Fruit fly (Drosophila melanogaster) whole organism, embryonic: ENCODE results near the gene Sec13.
A peak's percentile ranks its signal among the peaks of the same experiment; 100 is the strongest.

ENCODE experiments used
- Atf-2 ChIP-seq: fragments of 200-800 bp; sonication (Bioruptor generic); optimal IDR thresholded peaks from 2 replicates; lab custom pipeline; 2016; ENCODE audit warnings: missing biosample characterization, missing genetic modification characterization
- Bgb ChIP-seq: fragments of 200-800 bp; sonication (Bioruptor generic); IDR thresholded peaks from 2 replicates; pipeline ENCODE4 v1.3.6; 2022; ENCODE audit warnings: missing biosample characterization, missing genetic modification characterization; ENCODE audit not compliant: partially characterized antibody
- C15 ChIP-seq: fragments of 200-800 bp; sonication (Bioruptor generic); IDR thresholded peaks from 3 replicates; pipeline ENCODE4 v1.3.6; 2022; ENCODE audit warnings: missing biosample characterization, missing genetic modification characterization
- CG11085 ChIP-seq: fragments of 200-800 bp; sonication (Bioruptor generic); IDR thresholded peaks from 2 replicates; pipeline ENCODE4 v1.3.6; 2022; ENCODE audit warnings: missing biosample characterization, missing genetic modification characterization
- CG11560 ChIP-seq: fragments of 200-800 bp; sonication (Bioruptor generic); IDR thresholded peaks from 3 replicates; pipeline ENCODE4 v1.3.6; 2022; ENCODE audit warnings: missing biosample characterization, missing genetic modification characterization
- CG12769 ChIP-seq: fragments of 200-800 bp; sonication (Bioruptor generic); optimal IDR thresholded peaks from 2 replicates; lab custom pipeline; 2019; ENCODE audit warnings: missing biosample characterization, mild to moderate bottlenecking, missing genetic modification characterization, moderate library complexity
- CG1603 ChIP-seq: fragments of 200-800 bp; sonication (Bioruptor generic); optimal IDR thresholded peaks from 2 replicates; lab custom pipeline; 2019; ENCODE audit warnings: missing biosample characterization, mild to moderate bottlenecking, missing genetic modification characterization, moderate library complexity
- CG16779 ChIP-seq: fragments of 200-800 bp; sonication (Bioruptor generic); IDR thresholded peaks from 2 replicates; pipeline ENCODE4 v1.3.6; 2022; ENCODE audit warnings: missing biosample characterization, missing genetic modification characterization
- CG18599 ChIP-seq: fragments of 200-800 bp; sonication (Bioruptor generic); optimal IDR thresholded peaks from 3 replicates; lab custom pipeline; 2017; ENCODE audit warnings: missing biosample characterization, missing genetic modification characterization, mild to moderate bottlenecking, moderate library complexity, missing genetic modification reagents
- CG2199 ChIP-seq: fragments of 200-800 bp; sonication (Bioruptor generic); IDR thresholded peaks from 3 replicates; pipeline ENCODE4 v1.3.6; 2022; ENCODE audit warnings: missing biosample characterization, missing genetic modification characterization
- CG2678 ChIP-seq: fragments of 200-800 bp; sonication (Bioruptor generic); optimal IDR thresholded peaks from 3 replicates; lab custom pipeline; 2019; ENCODE audit warnings: missing biosample characterization, mild to moderate bottlenecking, missing genetic modification characterization, moderate library complexity
- CG30431 ChIP-seq: fragments of 200-800 bp; sonication (Bioruptor generic); optimal IDR thresholded peaks from 2 replicates; lab custom pipeline; 2017; ENCODE audit warnings: missing biosample characterization, missing genetic modification characterization
- CG4282 ChIP-seq: fragments of 200-800 bp; sonication (Bioruptor generic); optimal IDR thresholded peaks from 2 replicates; lab custom pipeline; 2016; ENCODE audit warnings: missing biosample characterization, missing genetic modification characterization
- CG4404 ChIP-seq: fragments of 200-800 bp; sonication (Bioruptor generic); IDR thresholded peaks from 2 replicates; pipeline ENCODE4 v1.3.6; 2022; ENCODE audit warnings: missing biosample characterization, missing genetic modification characterization
- CG5245 ChIP-seq: fragments of 200-800 bp; sonication (Bioruptor generic); optimal IDR thresholded peaks from 3 replicates; lab custom pipeline; 2016; ENCODE audit warnings: missing biosample characterization, missing genetic modification characterization
- CG6689 ChIP-seq: fragments of 200-800 bp; sonication (Bioruptor generic); IDR thresholded peaks from 2 replicates; pipeline ENCODE4 v1.3.6; 2022; ENCODE audit warnings: missing biosample characterization, missing genetic modification characterization
- CG8290 ChIP-seq, 3 experiments: fragments of 200-800 bp; sonication (Bioruptor generic); optimal IDR thresholded peaks; 2 replicates each; lab custom pipeline; 2016 to 2019; ENCODE audit warnings: missing biosample characterization in 3 of 3, missing genetic modification characterization in 3 of 3, mild to moderate bottlenecking in 2 of 3, moderate library complexity in 1 of 3
- CG9609 ChIP-seq: fragments of 200-800 bp; sonication (Bioruptor generic); optimal IDR thresholded peaks from 3 replicates; lab custom pipeline; 2016; ENCODE audit warnings: missing biosample characterization, missing genetic modification characterization
- CG9932 ChIP-seq: fragments of 200-800 bp; sonication (Bioruptor generic); IDR thresholded peaks from 2 replicates; pipeline ENCODE4 v1.3.6; 2022; ENCODE audit warnings: missing biosample characterization, missing genetic modification characterization
- D19A ChIP-seq: fragments of 200-800 bp; optimal IDR thresholded peaks from 3 replicates; lab custom pipeline; 2019; ENCODE audit warnings: missing biosample characterization, mild to moderate bottlenecking, missing genetic modification characterization, moderate library complexity
- Dll ChIP-seq: fragments of 200-800 bp; sonication (Bioruptor generic); IDR thresholded peaks from 4 replicates; pipeline ENCODE4 v1.3.6; 2022; ENCODE audit warnings: missing biosample characterization, missing genetic modification characterization; ENCODE audit not compliant: partially characterized antibody
- GATAe ChIP-seq: fragments of 200-800 bp; sonication (Bioruptor generic); conservative IDR thresholded peaks from 2 replicates; pipeline ENCODE4 v1.3.6; 2022; ENCODE audit warnings: missing biosample characterization, missing genetic modification characterization
- HLH3B ChIP-seq: fragments of 200-800 bp; sonication (Bioruptor generic); IDR thresholded peaks from 2 replicates; pipeline ENCODE4 v1.3.6; 2022; ENCODE audit warnings: missing biosample characterization, missing genetic modification characterization
- HLHmδ ChIP-seq: fragments of 200-800 bp; sonication (Bioruptor generic); optimal IDR thresholded peaks from 2 replicates; lab custom pipeline; 2018; ENCODE audit warnings: missing biosample characterization, mild to moderate bottlenecking, missing genetic modification characterization, moderate library complexity
- HmgZ ChIP-seq: fragments of 200-800 bp; sonication (Bioruptor generic); optimal IDR thresholded peaks from 2 replicates; lab custom pipeline; 2018; ENCODE audit warnings: missing biosample characterization, mild to moderate bottlenecking, missing genetic modification characterization
- Hr78 ChIP-seq, 2 experiments: fragments of 200-800 bp in 1 of 2; fragments of >200 bp in 1 of 2; sonication (Bioruptor generic) in 1 of 2; optimal IDR thresholded peaks; 2 replicates each; lab custom pipeline; 2017 to 2019; ENCODE audit warnings: missing biosample characterization in 2 of 2, missing genetic modification characterization in 2 of 2, mild to moderate bottlenecking in 1 of 2, moderate library complexity in 1 of 2
- Med ChIP-seq: fragments of 200-800 bp; sonication (Bioruptor generic); peaks from one replicate; lab custom pipeline; 2016; ENCODE audit warnings: missing biosample characterization, missing genetic modification characterization, mild to moderate bottlenecking, inconsistent platforms, moderate library complexity
- bab2 ChIP-seq: fragments of 200-800 bp; sonication (Bioruptor generic); optimal IDR thresholded peaks from 2 replicates; lab custom pipeline; 2016; ENCODE audit warnings: missing biosample characterization, missing genetic modification characterization
- caup ChIP-seq: fragments of 200-800 bp; sonication (Bioruptor generic); optimal IDR thresholded peaks from 3 replicates; lab custom pipeline; 2017; ENCODE audit warnings: missing biosample characterization, mild to moderate bottlenecking, missing genetic modification characterization, moderate library complexity; ENCODE audit not compliant: severe bottlenecking
- ci ChIP-seq: fragments of 200-800 bp; sonication (Bioruptor generic); IDR thresholded peaks from 3 replicates; pipeline ENCODE4 v1.3.6; 2022; ENCODE audit warnings: missing biosample characterization, missing genetic modification characterization
- crol ChIP-seq: fragments of 200-800 bp; sonication (Bioruptor generic); IDR thresholded peaks from 2 replicates; pipeline ENCODE4 v1.3.6; 2022; ENCODE audit warnings: missing biosample characterization, missing genetic modification characterization
- dpn ChIP-seq, 2 experiments: fragments of 200-800 bp; sonication (Bioruptor generic); optimal IDR thresholded peaks; 3 replicates each; lab custom pipeline; 2016; ENCODE audit warnings: missing biosample characterization in 2 of 2, missing genetic modification characterization in 2 of 2
- eve ChIP-seq, 2 experiments: fragments of >200 bp; optimal IDR thresholded peaks; 2 replicates each; lab custom pipeline; 2017; ENCODE audit warnings: missing biosample characterization in 2 of 2, missing genetic modification characterization in 2 of 2
- exex ChIP-seq: fragments of 200-800 bp; sonication (Bioruptor generic); optimal IDR thresholded peaks from 4 replicates; lab custom pipeline; 2018; ENCODE audit warnings: missing biosample characterization, mild to moderate bottlenecking, missing genetic modification characterization, moderate library complexity
- ftz-f1 ChIP-seq: fragments of 200-800 bp; sonication (Bioruptor generic); optimal IDR thresholded peaks from 2 replicates; lab custom pipeline; 2016; ENCODE audit warnings: missing biosample characterization, missing genetic modification characterization
- gt ChIP-seq: fragments of 200-800 bp; sonication (Bioruptor generic); IDR thresholded peaks from 2 replicates; pipeline ENCODE4 v1.3.6; 2022; ENCODE audit warnings: missing biosample characterization, missing genetic modification characterization
- ken ChIP-seq: fragments of 200-800 bp; sonication (Bioruptor generic); IDR thresholded peaks from 3 replicates; pipeline ENCODE4 v1.3.6; 2022; ENCODE audit warnings: missing biosample characterization, missing genetic modification characterization
- lilli ChIP-seq: fragments of 200-800 bp; sonication (Bioruptor generic); optimal IDR thresholded peaks from 3 replicates; lab custom pipeline; 2016; ENCODE audit warnings: missing biosample characterization, missing genetic modification characterization
- lmd ChIP-seq: fragments of 200-800 bp; sonication (Bioruptor generic); IDR thresholded peaks from 2 replicates; pipeline ENCODE4 v1.3.6; 2022; ENCODE audit warnings: missing biosample characterization, missing genetic modification characterization
- mirr ChIP-seq: fragments of 200-800 bp; sonication (Bioruptor generic); optimal IDR thresholded peaks from 3 replicates; lab custom pipeline; 2018; ENCODE audit warnings: missing biosample characterization, mild to moderate bottlenecking, missing genetic modification characterization
- onecut ChIP-seq: fragments of 200-800 bp; sonication (Bioruptor generic); IDR thresholded peaks from 2 replicates; pipeline ENCODE4 v1.3.6; 2022; ENCODE audit warnings: missing biosample characterization, missing genetic modification characterization
- phol ChIP-seq: fragments of 200-800 bp; sonication (Bioruptor generic); optimal IDR thresholded peaks from 3 replicates; lab custom pipeline; 2018; ENCODE audit warnings: missing biosample characterization, mild to moderate bottlenecking, missing genetic modification characterization, moderate library complexity
- rib ChIP-seq: fragments of 200-800 bp; sonication (Bioruptor generic); IDR thresholded peaks from 2 replicates; pipeline ENCODE4 v1.3.6; 2022; ENCODE audit warnings: missing biosample characterization, missing genetic modification characterization
- sd ChIP-seq: fragments of 200-800 bp; sonication (Bioruptor generic); optimal IDR thresholded peaks from 3 replicates; lab custom pipeline; 2018; ENCODE audit warnings: missing biosample characterization, mild to moderate bottlenecking, missing genetic modification characterization, moderate library complexity
- sens ChIP-seq: fragments of 200-800 bp; sonication (Bioruptor generic); peaks from one replicate; lab custom pipeline; 2016; ENCODE audit warnings: missing biosample characterization, missing genetic modification characterization
- slbo ChIP-seq: fragments of 200-800 bp; sonication (Bioruptor generic); IDR thresholded peaks from 2 replicates; pipeline ENCODE4 v1.3.6; 2022; ENCODE audit warnings: missing biosample characterization, missing genetic modification characterization
- stwl ChIP-seq: fragments of 200-800 bp; sonication (Bioruptor generic); optimal IDR thresholded peaks from 3 replicates; lab custom pipeline; 2018; ENCODE audit warnings: missing biosample characterization, mild to moderate bottlenecking, missing genetic modification characterization, moderate library complexity
- vnd ChIP-seq: fragments of 200-800 bp; sonication (Bioruptor generic); IDR thresholded peaks from 3 replicates; pipeline ENCODE4 v1.3.6; 2022; ENCODE audit warnings: missing biosample characterization, missing genetic modification characterization; ENCODE audit not compliant: partially characterized antibody
- zfh2 ChIP-seq: fragments of 200-800 bp; sonication (Bioruptor generic); optimal IDR thresholded peaks from 2 replicates; lab custom pipeline; 2016; ENCODE audit warnings: missing biosample characterization, missing genetic modification characterization

The Sec13 gene

DNA sequence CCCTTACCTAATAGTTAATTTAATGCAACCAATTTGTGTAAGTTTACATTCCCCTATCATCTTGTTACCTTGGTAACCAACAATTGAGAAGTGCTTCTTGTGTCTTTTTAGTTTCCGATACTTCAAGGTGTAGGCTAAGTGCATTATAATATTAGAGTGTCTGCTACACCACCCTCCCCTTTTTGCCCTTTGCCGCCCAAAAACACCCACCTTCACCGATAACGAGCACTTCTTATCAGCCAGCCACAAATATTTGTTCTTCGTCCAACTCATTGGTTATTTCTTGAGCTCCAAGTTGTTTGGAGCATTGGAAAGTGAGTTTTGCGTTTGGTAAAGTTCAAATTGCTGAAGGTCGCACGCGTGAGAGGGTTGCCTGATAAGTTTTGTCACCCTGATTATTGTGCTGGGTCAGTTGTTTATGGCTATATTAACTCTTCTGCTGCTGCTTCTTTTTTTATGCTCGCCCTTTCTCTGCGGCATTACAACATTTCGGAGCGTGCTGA is 24.2 kb upstream of the Sec13 start (continued):
- TF ChIP-seq HLH3B (GFP tag; lab: Robert Waterston, UW) (peak; percentile 17; the same call in 1 of the 2 replicates), eve (GFP tag; optimal IDR thresholded peaks at IDR 0.05; lab: Kevin White, UChicago) (no peak), exex (tag; lab: Kevin White, UChicago) (peak; percentile 60), CG18599 (peak; percentile 45), CG9609 (peak; percentile 13), C15 (GFP tag; lab: Robert Waterston, UW) (no peak), lmd (peak; percentile 42), CG2199 (GFP tag; lab: Robert Waterston, UW) (peak; percentile 82; the same call in 1 of the 3 replicates), CG16779 (0 out of 2 replicates have a peak, but pooled peaks have one; percentile 39), Hr78 (GFP tag; optimal IDR thresholded peaks at IDR 0.05; lab: Kevin White, UChicago) (peak in 1 of 2 experiments; percentile 88), stwl (tag; lab: Kevin White, UChicago) (no peak), Med (GFP tag; lab: Kevin White, UChicago) (peak; percentile 84), caup (peak; percentile 4), phol (no peak), CG4282 (GFP tag; lab: Kevin White, UChicago) (no peak), CG4404 (0 out of 2 replicates have a peak, but pooled peaks have one; percentile 7), lilli (GFP tag; lab: Kevin White, UChicago) (peak; percentile 14), CG11560 (tag; lab: Robert Waterston, UW) (no peak), vnd (GFP tag; lab: Robert Waterston, UW) (0 out of 3 replicates have a peak, but pooled peaks have one; percentile 45), Dll (GFP tag; lab: Robert Waterston, UW) (no peak), Atf-2 (no peak), onecut (GFP tag; lab: Robert Waterston, UW) (no peak), ken (GFP tag; lab: Robert Waterston, UW) (peak; percentile 69; the same call in 1 of the 3 replicates), GATAe (GFP tag; lab: Robert Waterston, UW) (peak; percentile 88), ci (GFP tag; lab: Robert Waterston, UW) (0 out of 3 replicates have a peak, but pooled peaks have one; percentile 44), dpn (GFP tag; optimal IDR thresholded peaks at IDR 0.05; lab: Kevin White, UChicago) (no peak), CG1603 (tag; lab: Kevin White, UChicago) (peak; percentile 45), sens (GFP tag; lab: Kevin White, UChicago) (peak; percentile 26), HmgZ (tag; lab: Kevin White, UChicago) (peak; percentile 8), rib (GFP tag; lab: Robert Waterston, UW) (peak; percentile 53; the same call in 1 of the 2 replicates), mirr (peak; percentile 57), ftz-f1 (GFP tag; lab: Kevin White, UChicago) (peak; percentile 68), sd (peak; percentile 87), D19A (tag; lab: Kevin White, UChicago) (peak; percentile 95), CG2678 (tag; lab: Kevin White, UChicago) (peak; percentile 29), slbo (GFP tag; lab: Robert Waterston, UW) (peak; percentile 30; the same call in 1 of the 2 replicates), CG5245 (GFP tag; lab: Kevin White, UChicago) (peak; percentile 2), zfh2 (GFP tag; lab: Kevin White, UChicago) (peak; percentile 16), HLHmδ (GFP tag; lab: Kevin White, UChicago) (peak; percentile 56), CG30431 (GFP tag; lab: Kevin White, UChicago) (no peak), gt (no peak), CG12769 (tag; lab: Kevin White, UChicago) (peak; percentile 50), crol (peak; percentile 69), CG9932 (GFP tag; lab: Robert Waterston, UW) (0 out of 2 replicates have a peak, but pooled peaks have one; percentile 17), CG6689 (GFP tag; lab: Robert Waterston, UW) (0 out of 2 replicates have a peak, but pooled peaks have one; percentile 10), CG8290 (GFP tag; optimal IDR thresholded peaks at IDR 0.05; lab: Kevin White, UChicago) (no peak), CG8290 (tag; optimal IDR thresholded peaks at IDR 0.05; lab: Kevin White, UChicago) (peak in 1 of 2 experiments; percentile 63), bab2 (peak; percentile 9), Bgb (GFP tag; lab: Robert Waterston, UW) (0 out of 2 replicates have a peak, but pooled peaks have one; percentile 28), CG11085 (GFP tag; lab: Robert Waterston, UW) (no peak)
